Fruit fly (Drosophila melanogaster): ENCODE measurements around the gene Tbh.

Tbh gene

dm6 chrX:8057837-8058445 is 62.4 kb downstream of the Tbh start:
- no peak for TF ChIP-seq Hr3 (GFP tag; optimal IDR thresholded peaks at IDR 0.05)
- TF ChIP-seq lola (GFP tag; optimal IDR thresholded peaks at IDR 0.05), result peak in 1 of 3 experiments; percentile 13
- peak; percentile 19 for TF ChIP-seq CG9727 (GFP tag; optimal IDR thresholded peaks at IDR 0.05)
- TF ChIP-seq HLHmδ (GFP tag; optimal IDR thresholded peaks at IDR 0.05), result peak; percentile 10
- peak; percentile 23 for TF ChIP-seq HHEX (GFP tag; optimal IDR thresholded peaks at IDR 0.05)
- TF ChIP-seq CG34224 (GFP tag; IDR thresholded peaks at IDR 0.05; ENCODE audit: partially characterized antibody), result peak; percentile 43; the same call in 2 of the 3 replicates
- no peak for TF ChIP-seq Bdp1 (GFP tag; optimal IDR thresholded peaks at IDR 0.05)
- TF ChIP-seq CG10209 (GFP tag; optimal IDR thresholded peaks at IDR 0.05), result peak; percentile 2
- no peak for TF ChIP-seq cas (GFP tag; IDR thresholded peaks at IDR 0.05)
- no peak for TF ChIP-seq YL-1 (GFP tag; optimal IDR thresholded peaks at IDR 0.05)
- TF ChIP-seq so (GFP tag; IDR thresholded peaks at IDR 0.05), result no peak
- TF ChIP-seq CG14050 (GFP tag; IDR thresholded peaks at IDR 0.05), result no peak
- no peak for TF ChIP-seq bowl (GFP tag; IDR thresholded peaks at IDR 0.05)
- no peak for TF ChIP-seq E2f2 (GFP tag; IDR thresholded peaks at IDR 0.05)
- TF ChIP-seq Fer2 (tag; optimal IDR thresholded peaks at IDR 0.05), result no peak
- peak; percentile 34 for TF ChIP-seq CG1233 (GFP tag; optimal IDR thresholded peaks at IDR 0.05)
- TF ChIP-seq luna (GFP tag; optimal IDR thresholded peaks at IDR 0.05), result no peak
- no peak for TF ChIP-seq CG16815 (GFP tag; optimal IDR thresholded peaks at IDR 0.05)
- TF ChIP-seq yki (optimal IDR thresholded peaks at IDR 0.05), result peak; percentile 91
- TF ChIP-seq CG6854 (GFP tag; optimal IDR thresholded peaks at IDR 0.05), result no peak
- TF ChIP-seq Drgx (GFP tag; IDR thresholded peaks at IDR 0.05), result peak; percentile 19; the same call in 1 of the 2 replicates
- peak; percentile 24 for TF ChIP-seq CG12391 (tag; optimal IDR thresholded peaks at IDR 0.05)
- 0 out of 2 replicates have a peak, but pooled peaks have one; percentile 29 for TF ChIP-seq unc-4 (GFP tag; IDR thresholded peaks at IDR 0.05; ENCODE audit: partially characterized antibody)
- TF ChIP-seq D (optimal IDR thresholded peaks at IDR 0.05), result no peak
- TF ChIP-seq D (GFP tag; optimal IDR thresholded peaks at IDR 0.05), result peak; percentile 21
- no peak for TF ChIP-seq CG6813 (GFP tag; optimal IDR thresholded peaks at IDR 0.05)
- no peak for TF ChIP-seq Hmr (GFP tag; optimal IDR thresholded peaks at IDR 0.05)
- TF ChIP-seq CG17385 (GFP tag; optimal IDR thresholded peaks at IDR 0.05), result peak; percentile 99
- no peak for TF ChIP-seq dati (GFP tag; IDR thresholded peaks at IDR 0.05)
- peak; percentile 23; the same call in 1 of the 2 replicates for TF ChIP-seq CG13287 (GFP tag; IDR thresholded peaks at IDR 0.05; ENCODE audit: partially characterized antibody)
- peak; percentile 84 for TF ChIP-seq nom (GFP tag; optimal IDR thresholded peaks at IDR 0.05)
- TF ChIP-seq CG4360 (GFP tag; IDR thresholded peaks at IDR 0.05), result peak; percentile 39
- TF ChIP-seq CG8765 (GFP tag; IDR thresholded peaks at IDR 0.05), result no peak
- TF ChIP-seq slp2 (GFP tag; optimal IDR thresholded peaks at IDR 0.05), result no peak
- peak; percentile 6 for TF ChIP-seq Dek (tag; optimal IDR thresholded peaks at IDR 0.05)
- no peak for TF ChIP-seq Hmx (GFP tag; optimal IDR thresholded peaks at IDR 0.05)
- TF ChIP-seq Fer3 (tag; optimal IDR thresholded peaks at IDR 0.05), result no peak
- peak; percentile 68 for TF ChIP-seq nerfin-1 (tag; optimal IDR thresholded peaks at IDR 0.05)
- no peak for TF ChIP-seq CG5953 (GFP tag; IDR thresholded peaks at IDR 0.05)
- no peak for TF ChIP-seq CG8388 (GFP tag; optimal IDR thresholded peaks at IDR 0.05)
- 0 out of 3 replicates have a peak, but pooled peaks have one; percentile 12 for TF ChIP-seq CG17361 (GFP tag; IDR thresholded peaks at IDR 0.05)
- peak; percentile 13 for TF ChIP-seq dmrt11E (tag; optimal IDR thresholded peaks at IDR 0.05)
- peak; percentile 19 for TF ChIP-seq CG18262 (tag; optimal IDR thresholded peaks at IDR 0.05)
- peak; percentile 34 for TF ChIP-seq gem (tag; optimal IDR thresholded peaks at IDR 0.05)
- TF ChIP-seq chinmo (GFP tag; IDR thresholded peaks at IDR 0.05; ENCODE audit: partially characterized antibody), result peak; percentile 32; the same call in 2 of the 4 replicates
- peak; percentile 12 for TF ChIP-seq CG2712 (tag; optimal IDR thresholded peaks at IDR 0.05)
- peak; percentile 11; the same call in 1 of the 3 replicates for TF ChIP-seq zen2 (GFP tag; IDR thresholded peaks at IDR 0.05; ENCODE audit: partially characterized antibody)
- no peak for TF ChIP-seq insv (GFP tag; optimal IDR thresholded peaks at IDR 0.05)
- TF ChIP-seq vnd (GFP tag; IDR thresholded peaks at IDR 0.05; ENCODE audit: partially characterized antibody), result no peak

Data from whole organism, embryonic.